Worm (Caenorhabditis elegans) whole organism, L4 larva: ENCODE measurements around the gene rbm-42.

Source experiments
- Y48G9A.11 ChIP-seq: fragments of 200-800 bp; sonication (Bioruptor generic); IDR thresholded peaks from 2 replicates; pipeline ENCODE4 v1.3.6; 2022; ENCODE audit warnings: missing genetic modification reagents, missing genetic modification characterization, missing compliant biosample characterization
- aly-2 ChIP-seq: sonication (generic microtip); optimal IDR thresholded peaks from 2 replicates; lab custom pipeline; 2018; ENCODE audit warnings: missing biosample characterization, missing genetic modification characterization
- ama-1 ChIP-seq: fragments of 150-350 bp; optimal IDR thresholded peaks from 2 replicates; lab custom pipeline; 2014; ENCODE audit warnings: inconsistent platforms, mixed read lengths
- ceh-20 ChIP-seq: fragments of 200-800 bp; sonication (Bioruptor generic); IDR thresholded peaks from 2 replicates; pipeline ENCODE4 v1.3.6; 2022; ENCODE audit warnings: missing genetic modification reagents, missing genetic modification characterization, missing compliant biosample characterization
- ceh-82 ChIP-seq: sonication (generic microtip); optimal IDR thresholded peaks from 2 replicates; lab custom pipeline; 2017; ENCODE audit warnings: missing biosample characterization, missing genetic modification characterization
- ces-1 ChIP-seq: fragments of 150-350 bp; sonication (generic microtip); optimal IDR thresholded peaks from 4 replicates; lab custom pipeline; 2014; ENCODE audit warnings: missing biosample characterization, missing genetic modification reagents, missing genetic modification characterization
- lin-13 ChIP-seq: fragments of 150-350 bp; optimal IDR thresholded peaks from 2 replicates; lab custom pipeline; 2014; ENCODE audit warnings: missing biosample characterization, missing genetic modification reagents, missing genetic modification characterization
- lin-39 ChIP-seq: fragments of 150-350 bp; optimal IDR thresholded peaks from 2 replicates; lab custom pipeline; 2014; ENCODE audit warnings: missing biosample characterization, missing genetic modification reagents, missing genetic modification characterization
- nhr-237 ChIP-seq: sonication (generic microtip); optimal IDR thresholded peaks from 2 replicates; lab custom pipeline; 2017; ENCODE audit warnings: missing biosample characterization, missing genetic modification characterization
- nhr-28 ChIP-seq: fragments of 150-350 bp; optimal IDR thresholded peaks from 2 replicates; lab custom pipeline; 2014; ENCODE audit warnings: missing biosample characterization, missing genetic modification characterization
- nhr-77 ChIP-seq: fragments of 150-350 bp; optimal IDR thresholded peaks from 2 replicates; lab custom pipeline; 2014; ENCODE audit warnings: missing biosample characterization, missing genetic modification characterization
- zfp-2 ChIP-seq: sonication (generic microtip); optimal IDR thresholded peaks from 2 replicates; lab custom pipeline; 2016; ENCODE audit warnings: mild to moderate bottlenecking, missing genetic modification characterization, missing compliant biosample characterization

DNA sequence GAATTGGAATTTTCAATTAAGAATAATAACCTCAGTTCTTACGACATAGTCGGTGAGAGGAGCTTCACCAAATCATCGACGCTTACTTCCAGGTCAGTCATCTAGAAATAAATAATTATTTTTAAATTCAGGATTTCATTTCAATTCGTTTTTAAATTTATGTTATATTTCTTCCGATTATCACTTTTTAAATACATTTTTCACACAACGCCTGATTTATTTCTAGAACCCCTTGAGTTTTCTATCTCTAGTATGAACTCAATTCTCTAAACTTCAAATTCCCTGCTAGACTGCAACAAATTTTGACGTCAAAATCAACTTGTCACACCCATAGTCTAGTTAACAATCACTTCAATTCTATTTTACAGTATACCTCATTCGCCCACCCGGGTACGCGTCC, 3.6 kb downstream of the rbm-42 start, which contains the start of gene Y54H5A.2:
- no peak for TF ChIP-seq nhr-77
- TF ChIP-seq ceh-82 (tag; lab: Kevin White, UChicago): no peak
- no peak for TF ChIP-seq ceh-20 (GFP tag; lab: Robert Waterston, UW)
- TF ChIP-seq zfp-2 (tag; lab: Kevin White, UChicago): no peak
- TF ChIP-seq ama-1 (lab: Kevin White, UChicago): no peak
- no peak for TF ChIP-seq ces-1
- TF ChIP-seq lin-13 (GFP tag; lab: Kevin White, UChicago): no peak
- no peak for TF ChIP-seq nhr-237 (tag; lab: Kevin White, UChicago)
- no peak for TF ChIP-seq nhr-28 (tag; lab: Kevin White, UChicago)
- no peak for TF ChIP-seq aly-2
- no peak for TF ChIP-seq Y48G9A.11 (GFP tag; lab: Robert Waterston, UW)
- no peak for TF ChIP-seq lin-39
